Worm (Caenorhabditis elegans) whole organism, L1 larva: ENCODE results near the gene oig-3.

Source experiments
- C16A3.4 ChIP-seq: fragments of 150-350 bp; optimal IDR thresholded peaks from 2 replicates; lab custom pipeline; 2014; ENCODE audit warnings: missing biosample characterization, missing genetic modification characterization
- F16B12.6 ChIP-seq: fragments of 150-350 bp; optimal IDR thresholded peaks from 2 replicates; lab custom pipeline; 2014; ENCODE audit warnings: missing biosample characterization, missing genetic modification characterization
- aly-2 ChIP-seq: fragments of 150-350 bp; optimal IDR thresholded peaks from 2 replicates; lab custom pipeline; 2014; ENCODE audit warnings: missing biosample characterization, missing genetic modification characterization
- ama-1 ChIP-seq: fragments of 150-350 bp; optimal IDR thresholded peaks from 2 replicates; lab custom pipeline; 2014
- blmp-1 ChIP-seq: fragments of 150-350 bp; optimal IDR thresholded peaks from 2 replicates; lab custom pipeline; 2014; ENCODE audit warnings: missing biosample characterization, missing genetic modification characterization
- ces-1 ChIP-seq: fragments of 150-350 bp; optimal IDR thresholded peaks from 2 replicates; lab custom pipeline; 2014; ENCODE audit warnings: missing biosample characterization, missing genetic modification reagents, missing genetic modification characterization
- dsc-1 ChIP-seq: sonication (generic microtip); optimal IDR thresholded peaks from 2 replicates; lab custom pipeline; 2016; ENCODE audit warnings: mild to moderate bottlenecking, missing genetic modification characterization, missing compliant biosample characterization
- efl-1 ChIP-seq, 4 experiments: fragments of 150-350 bp; optimal IDR thresholded peaks in 3 of 4; peaks in 1 of 4; 1 replicate in 1 of 4; 2 replicates in 3 of 4; lab custom pipeline; 2014; ENCODE audit warnings: missing biosample characterization in 2 of 4, missing genetic modification characterization in 2 of 4, missing genetic modification reagents in 2 of 4
- egl-13 ChIP-seq: sonication (generic microtip); optimal IDR thresholded peaks from 2 replicates; lab custom pipeline; 2016; ENCODE audit warnings: missing genotype, missing genetic modification reagents, missing genetic modification characterization, missing compliant biosample characterization
- egl-27 ChIP-seq, 2 experiments: fragments of 150-350 bp in 1 of 2; sonication (generic microtip); optimal IDR thresholded peaks; 3 replicates each; lab custom pipeline; 2017 to 2018; ENCODE audit warnings: missing biosample characterization in 2 of 2, missing genetic modification characterization in 2 of 2, missing genetic modification reagents in 2 of 2
- elt-3 ChIP-seq, 6 experiments: fragments of 150-350 bp in 1 of 6; sonication (generic microtip); optimal IDR thresholded peaks; 2 replicates each; lab custom pipeline; 2017 to 2018; ENCODE audit warnings: missing biosample characterization in 6 of 6, missing genetic modification characterization in 6 of 6, inconsistent platforms in 1 of 6
- fkh-10 ChIP-seq: sonication (generic microtip); optimal IDR thresholded peaks from 2 replicates; lab custom pipeline; 2017; ENCODE audit warnings: missing biosample characterization, missing genetic modification reagents, missing genetic modification characterization
- fkh-4 ChIP-seq: sonication (generic microtip); optimal IDR thresholded peaks from 2 replicates; lab custom pipeline; 2016; ENCODE audit warnings: missing compliant biosample characterization, missing genetic modification characterization, borderline replicate concordance
- fkh-8 ChIP-seq: sonication (generic microtip); optimal IDR thresholded peaks from 2 replicates; lab custom pipeline; 2016; ENCODE audit warnings: mild to moderate bottlenecking, missing genetic modification characterization, missing compliant biosample characterization
- hpl-2 ChIP-seq: fragments of 150-350 bp; optimal IDR thresholded peaks from 2 replicates; lab custom pipeline; 2014; ENCODE audit warnings: missing biosample characterization, missing genetic modification reagents, missing genetic modification characterization
- lin-13 ChIP-seq: fragments of 150-350 bp; optimal IDR thresholded peaks from 2 replicates; lab custom pipeline; 2014; ENCODE audit warnings: missing biosample characterization, missing genetic modification reagents, missing genetic modification characterization
- lin-14 ChIP-seq: fragments of 200-800 bp; sonication (Bioruptor generic); optimal IDR thresholded peaks from 2 replicates; lab custom pipeline; 2018; ENCODE audit warnings: mild to moderate bottlenecking, missing genetic modification characterization, moderate library complexity, missing compliant biosample characterization
- lin-35 ChIP-seq, 2 experiments: fragments of 150-350 bp; optimal IDR thresholded peaks; 2 replicates each; lab custom pipeline; 2014; ENCODE audit warnings: missing biosample characterization in 2 of 2, missing genetic modification characterization in 2 of 2, missing genetic modification reagents in 2 of 2
- mab-9 ChIP-seq: fragments of 200-800 bp; sonication (Bioruptor generic); IDR thresholded peaks from 2 replicates; pipeline ENCODE4 v1.3.6; 2022; ENCODE audit warnings: missing genetic modification reagents, missing genetic modification characterization, missing compliant biosample characterization
- mdl-1 ChIP-seq, 2 experiments: fragments of 150-350 bp; optimal IDR thresholded peaks; 2 replicates each; lab custom pipeline; 2014 to 2017; ENCODE audit warnings: missing biosample characterization in 2 of 2, missing genetic modification characterization in 2 of 2, inconsistent platforms in 1 of 2
- mep-1 ChIP-seq: fragments of 150-350 bp; optimal IDR thresholded peaks from 2 replicates; lab custom pipeline; 2014; ENCODE audit warnings: missing biosample characterization, missing genetic modification characterization
- nhr-11 ChIP-seq: fragments of 150-350 bp; optimal IDR thresholded peaks from 2 replicates; lab custom pipeline; 2014; ENCODE audit warnings: missing biosample characterization, missing genetic modification characterization
- nhr-19 ChIP-seq: fragments of 200-800 bp; sonication (Bioruptor generic); conservative IDR thresholded peaks from 2 replicates; pipeline ENCODE4 v1.3.6; 2022; ENCODE audit warnings: missing genetic modification characterization, missing compliant biosample characterization
- nhr-20 ChIP-seq: sonication (generic microtip); optimal IDR thresholded peaks from 2 replicates; lab custom pipeline; 2016; ENCODE audit warnings: mild to moderate bottlenecking, missing genetic modification characterization, missing compliant biosample characterization
- nhr-237 ChIP-seq: fragments of 150-350 bp; optimal IDR thresholded peaks from 2 replicates; lab custom pipeline; 2014; ENCODE audit warnings: missing biosample characterization, missing genetic modification characterization
- nhr-77 ChIP-seq: fragments of 150-350 bp; optimal IDR thresholded peaks from 2 replicates; lab custom pipeline; 2014; ENCODE audit warnings: missing biosample characterization, missing genetic modification characterization
- nhr-85 ChIP-seq: sonication (generic microtip); peaks from one replicate; lab custom pipeline; 2016; ENCODE audit warnings: missing genetic modification characterization, inconsistent platforms, missing compliant biosample characterization
- nhr-90 ChIP-seq: sonication (generic microtip); optimal IDR thresholded peaks from 2 replicates; lab custom pipeline; 2016; ENCODE audit warnings: mild to moderate bottlenecking, missing genetic modification characterization, missing compliant biosample characterization; ENCODE audit not compliant: poor library complexity
- pag-3 ChIP-seq: sonication (generic microtip); optimal IDR thresholded peaks from 2 replicates; lab custom pipeline; 2017; ENCODE audit warnings: missing genetic modification characterization, mild to moderate bottlenecking, missing compliant biosample characterization, antibody characterized with exemption, borderline replicate concordance; ENCODE audit not compliant: insufficient read depth
- pax-3 ChIP-seq: fragments of 200-800 bp; sonication (Bioruptor generic); optimal IDR thresholded peaks from 2 replicates; lab custom pipeline; 2018; ENCODE audit warnings: mild to moderate bottlenecking, missing genetic modification characterization, moderate library complexity, missing compliant biosample characterization
- rnt-1 ChIP-seq: sonication (generic microtip); optimal IDR thresholded peaks from 2 replicates; lab custom pipeline; 2016; ENCODE audit warnings: mild to moderate bottlenecking, missing genetic modification characterization, moderate library complexity, missing compliant biosample characterization
- skn-1 ChIP-seq: fragments of 150-350 bp; optimal IDR thresholded peaks from 2 replicates; lab custom pipeline; 2014; ENCODE audit warnings: missing biosample characterization, missing genetic modification characterization
- snpc-4 ChIP-seq: fragments of 150-350 bp; optimal IDR thresholded peaks from 2 replicates; lab custom pipeline; 2014; ENCODE audit warnings: missing biosample characterization, missing genetic modification characterization
- swsn-7 ChIP-seq: sonication (generic microtip); optimal IDR thresholded peaks from 2 replicates; lab custom pipeline; 2016; ENCODE audit warnings: missing genetic modification characterization, missing compliant biosample characterization
- tlp-1 ChIP-seq: fragments of 150-350 bp; optimal IDR thresholded peaks from 2 replicates; lab custom pipeline; 2014; ENCODE audit warnings: missing biosample characterization, missing genetic modification characterization
- unc-130 ChIP-seq: fragments of 150-350 bp; optimal IDR thresholded peaks from 2 replicates; lab custom pipeline; 2017; ENCODE audit warnings: missing biosample characterization, missing genetic modification characterization, inconsistent platforms
- unc-30 ChIP-seq: sonication (generic microtip); optimal IDR thresholded peaks from 2 replicates; lab custom pipeline; 2017; ENCODE audit warnings: missing biosample characterization, missing genetic modification characterization
- unc-62 ChIP-seq: fragments of 150-350 bp; optimal IDR thresholded peaks from 2 replicates; lab custom pipeline; 2014; ENCODE audit warnings: missing biosample characterization, missing genetic modification reagents, missing genetic modification characterization
- unc-86 ChIP-seq: sonication (generic microtip); optimal IDR thresholded peaks from 2 replicates; lab custom pipeline; 2016; ENCODE audit warnings: missing genetic modification characterization, missing compliant biosample characterization
- unc-98 ChIP-seq: fragments of 200-800 bp; sonication (Bioruptor generic); IDR thresholded peaks from 2 replicates; pipeline ENCODE4 v1.3.6; 2022; ENCODE audit warnings: missing genetic modification characterization, missing compliant biosample characterization
- vab-15 ChIP-seq: sonication (generic microtip); optimal IDR thresholded peaks from 2 replicates; lab custom pipeline; 2017; ENCODE audit warnings: missing genotype, mild to moderate bottlenecking, missing genetic modification characterization, missing compliant biosample characterization
- xbp-1 ChIP-seq: sonication (generic microtip); optimal IDR thresholded peaks from 2 replicates; lab custom pipeline; 2016; ENCODE audit warnings: missing genetic modification characterization, missing compliant biosample characterization
- zag-1 ChIP-seq: fragments of 150-350 bp; optimal IDR thresholded peaks from 2 replicates; lab custom pipeline; 2014; ENCODE audit warnings: missing biosample characterization, missing genetic modification characterization
- ztf-4 ChIP-seq: fragments of 150-350 bp; optimal IDR thresholded peaks from 2 replicates; lab custom pipeline; 2014; ENCODE audit warnings: missing biosample characterization, missing genetic modification characterization

The oig-3 gene

ce11 chrV:14689060-14689750 is 40.2 kb upstream of the oig-3 start, which contains the start of gene gasr-8:
Gene gasr-8 (plus strand): TSS chrV:14689110.
- TF ChIP-seq efl-1 (optimal IDR thresholded peaks at IDR 0.05; lab: Kevin White, UChicago) (no peak), efl-1 (GFP tag; optimal IDR thresholded peaks at IDR 0.05 in 1 of 2; lab: Kevin White, UChicago) (peak in 1 of 2 experiments; percentile 41), F16B12.6 (tag; lab: Kevin White, UChicago) (no peak), fkh-8 (tag; lab: Kevin White, UChicago) (peak; percentile 54), nhr-85 (peak; percentile 20), lin-35 (GFP tag; optimal IDR thresholded peaks at IDR 0.05; lab: Kevin White, UChicago) (peak in 1 of 2 experiments; percentile 16)
- TF ChIP-seq, all 84 proteins: peak for 4

- TF ChIP-seq ces-1 (GFP tag; lab: Kevin White, UChicago) (no peak), nhr-237 (tag; lab: Kevin White, UChicago) (no peak), pag-3 (tag; lab: Kevin White, UChicago) (peak; percentile 71), fkh-8 (tag; lab: Kevin White, UChicago) (no peak), zag-1 (tag; lab: Kevin White, UChicago) (no peak), rnt-1 (peak; percentile 22)
- TF ChIP-seq, all 84 proteins: peak for 2
Measured at ce11 chrV:14695713-14696112, 33.7 kb upstream of the oig-3 start.

ce11 chrV:14696604-14697307 is 32.7 kb upstream of the oig-3 start, which contains the start of gene unc-112:
Gene unc-112 (minus strand): TSS chrV:14696654.
- TF ChIP-seq lin-14 (GFP tag; lab: Kevin White, UChicago) (peak; percentile 98), egl-27 (tag; optimal IDR thresholded peaks at IDR 0.05; lab: Kevin White, UChicago) (peak in 1 of 2 experiments; percentile 42), tlp-1 (tag; lab: Kevin White, UChicago) (no peak), nhr-77 (tag; lab: Kevin White, UChicago) (no peak), mdl-1 (tag; optimal IDR thresholded peaks at IDR 0.05; lab: Kevin White, UChicago) (peak in 1 of 2 experiments; percentile 50), ama-1 (lab: Kevin White, UChicago) (no peak), aly-2 (tag; lab: Kevin White, UChicago) (peak; percentile 5), rnt-1 (peak; percentile 64), efl-1 (optimal IDR thresholded peaks at IDR 0.05; lab: Kevin White, UChicago) (peak; percentile 67 to 75), efl-1 (GFP tag; optimal IDR thresholded peaks at IDR 0.05 in 1 of 2; lab: Kevin White, UChicago) (peak; percentile 40 to 94), hpl-2 (GFP tag; lab: Kevin White, UChicago) (no peak), nhr-237 (tag; lab: Kevin White, UChicago) (no peak), F16B12.6 (tag; lab: Kevin White, UChicago) (peak; percentile 18), fkh-4 (no peak), swsn-7 (peak; percentile 74), skn-1 (tag; lab: Kevin White, UChicago) (peak; percentile 47), vab-15 (tag; lab: Kevin White, UChicago) (no peak), nhr-90 (tag; lab: Kevin White, UChicago) (peak; percentile 53), xbp-1 (tag; lab: Kevin White, UChicago) (peak; percentile 47), lin-13 (peak; percentile 1), fkh-10 (GFP tag; lab: Kevin White, UChicago) (peak; percentile 5), nhr-20 (tag; lab: Kevin White, UChicago) (peak; percentile 76), ztf-4 (peak; percentile 43), C16A3.4 (tag; lab: Kevin White, UChicago) (peak; percentile 52), egl-13 (tag; lab: Kevin White, UChicago) (no peak), pax-3 (tag; lab: Kevin White, UChicago) (no peak), elt-3 (tag; optimal IDR thresholded peaks at IDR 0.05; lab: Kevin White, UChicago) (peak in 1 of 6 experiments; percentile 6), unc-62 (GFP tag; lab: Kevin White, UChicago) (no peak), unc-98 (GFP tag; lab: Robert Waterston, UW) (no peak), nhr-19 (GFP tag; lab: Robert Waterston, UW) (peak; percentile 62), lin-35 (GFP tag; optimal IDR thresholded peaks at IDR 0.05; lab: Kevin White, UChicago) (peak; percentile 57 to 65), blmp-1 (tag; lab: Kevin White, UChicago) (peak; percentile 51), unc-130 (peak; percentile 20), dsc-1 (peak; percentile 68), mab-9 (GFP tag; lab: Robert Waterston, UW) (no peak), snpc-4 (peak; percentile 60), fkh-8 (tag; lab: Kevin White, UChicago) (no peak), unc-30 (tag; lab: Kevin White, UChicago) (no peak), nhr-11 (tag; lab: Kevin White, UChicago) (peak; percentile 37), mep-1 (tag; lab: Kevin White, UChicago) (peak; percentile 92), unc-86 (peak; percentile 18)
